Comparison of ENCODE assay signal across 1 fruit fly cellular context in genomic region chr3R:7999530-8000116, dm6.
TF ChIP-seq lines count a peak whose summit lies in the region.

TSS of gene PIG-H (plus strand) at chr3R:7999832.

TF ChIP-seq in whole organism, embryonic, 481 proteins besides CTCF, POLR2A, EP300 and RAD21 (continued from another document):
- TF ChIP-seq Meics (GFP tag; optimal IDR thresholded peaks at IDR 0.05; lab: Kevin White, UChicago) (no peak), CG1603 (tag; optimal IDR thresholded peaks at IDR 0.05; lab: Kevin White, UChicago) (peak; percentile 5), Lhr (GFP tag; optimal IDR thresholded peaks at IDR 0.05; lab: Kevin White, UChicago) (peak; percentile 70), CG1602 (GFP tag; optimal IDR thresholded peaks at IDR 0.05; lab: Kevin White, UChicago) (peak; percentile 10), CG17361 (GFP tag; IDR thresholded peaks at IDR 0.05; lab: Robert Waterston, UW) (peak; percentile 56; the same call in 2 of the 3 replicates), CG15514 (GFP tag; optimal IDR thresholded peaks at IDR 0.05; lab: Kevin White, UChicago) (peak; percentile 5), tx (GFP tag; optimal IDR thresholded peaks at IDR 0.05; lab: Kevin White, UChicago) (no peak), CG34376 (GFP tag; optimal IDR thresholded peaks at IDR 0.05; lab: Kevin White, UChicago) (no peak), CG30403 (GFP tag; optimal IDR thresholded peaks at IDR 0.05; lab: Kevin White, UChicago) (peak; percentile 2), ssp (GFP tag; IDR thresholded peaks at IDR 0.05; lab: Robert Waterston, UW) (peak; percentile 93), CG10431 (GFP tag; optimal IDR thresholded peaks at IDR 0.05; lab: Kevin White, UChicago) (peak; percentile 53), Hsf (GFP tag; optimal IDR thresholded peaks at IDR 0.05; lab: Kevin White, UChicago) (peak; percentile 9), CG7928 (GFP tag; optimal IDR thresholded peaks at IDR 0.05; lab: Kevin White, UChicago) (no peak), E2f2 (GFP tag; IDR thresholded peaks at IDR 0.05; lab: Robert Waterston, UW) (peak; percentile 96), CG10267 (tag; optimal IDR thresholded peaks at IDR 0.05; lab: Kevin White, UChicago) (peak; percentile 19), Pdp1 (GFP tag; optimal IDR thresholded peaks at IDR 0.05; lab: Kevin White, UChicago) (peak in 1 of 2 experiments; percentile 99), CG8924 (tag; optimal IDR thresholded peaks at IDR 0.05; lab: Kevin White, UChicago) (no peak), lilli (GFP tag; optimal IDR thresholded peaks at IDR 0.05; lab: Kevin White, UChicago) (peak; percentile 26), Abd-B (GFP tag; optimal IDR thresholded peaks at IDR 0.05; lab: Kevin White, UChicago) (peak; percentile 11), CG2199 (GFP tag; IDR thresholded peaks at IDR 0.05; lab: Robert Waterston, UW) (no peak), Dp (GFP tag; optimal IDR thresholded peaks at IDR 0.05; lab: Kevin White, UChicago) (peak; percentile 95), Mrtf (GFP tag; IDR thresholded peaks at IDR 0.05; lab: Robert Waterston, UW) (no peak), Sry-β (GFP tag; optimal IDR thresholded peaks at IDR 0.05; lab: Kevin White, UChicago) (peak; percentile 9), CG9797 (GFP tag; optimal IDR thresholded peaks at IDR 0.05; lab: Kevin White, UChicago) (peak; percentile 65), sens (GFP tag; lab: Kevin White, UChicago) (peak; percentile 51), MESR4 (GFP tag; optimal IDR thresholded peaks at IDR 0.05; lab: Kevin White, UChicago) (peak; percentile 52), CG17829 (tag; optimal IDR thresholded peaks at IDR 0.05; lab: Kevin White, UChicago) (peak; percentile 32), Med (GFP tag; lab: Kevin White, UChicago) (peak; percentile 59), CG13424 (tag; optimal IDR thresholded peaks at IDR 0.05; lab: Kevin White, UChicago) (peak; percentile 6), CG12391 (tag; optimal IDR thresholded peaks at IDR 0.05; lab: Kevin White, UChicago) (peak; percentile 20), Gug (GFP tag; IDR thresholded peaks at IDR 0.05; lab: Robert Waterston, UW) (no peak), CG3995 (GFP tag; optimal IDR thresholded peaks at IDR 0.05; lab: Kevin White, UChicago) (peak; percentile 37), pfk (GFP tag; optimal IDR thresholded peaks at IDR 0.05; lab: Kevin White, UChicago) (no peak), Dip3 (GFP tag; optimal IDR thresholded peaks at IDR 0.05; lab: Kevin White, UChicago) (no peak), stwl (tag; optimal IDR thresholded peaks at IDR 0.05; lab: Kevin White, UChicago) (peak; percentile 28), Atf3 (GFP tag; optimal IDR thresholded peaks at IDR 0.05; lab: Kevin White, UChicago) (no peak), CG17359 (tag; optimal IDR thresholded peaks at IDR 0.05; lab: Kevin White, UChicago) (no peak), gfzf (GFP tag; optimal IDR thresholded peaks at IDR 0.05; lab: Kevin White, UChicago) (peak; percentile 73), lola (GFP tag; optimal IDR thresholded peaks at IDR 0.05; lab: Kevin White, UChicago) (peak in 1 of 3 experiments; percentile 22), grau (tag; optimal IDR thresholded peaks at IDR 0.05; lab: Kevin White, UChicago) (peak; percentile 20), CG7357 (GFP tag; IDR thresholded peaks at IDR 0.05; lab: Robert Waterston, UW) (peak; percentile 88), CoRest (tag; optimal IDR thresholded peaks at IDR 0.05; lab: Kevin White, UChicago) (peak; percentile 43), YL-1 (GFP tag; optimal IDR thresholded peaks at IDR 0.05; lab: Kevin White, UChicago) (peak; percentile 74), CG2678 (tag; optimal IDR thresholded peaks at IDR 0.05; lab: Kevin White, UChicago) (peak; percentile 14), CG31441 (GFP tag; IDR thresholded peaks at IDR 0.05; lab: Robert Waterston, UW) (peak; percentile 40; the same call in 1 of the 2 replicates), sd (tag; optimal IDR thresholded peaks at IDR 0.05; lab: Kevin White, UChicago) (peak; percentile 74), BEAF-32 (GFP tag; optimal IDR thresholded peaks at IDR 0.05; lab: Kevin White, UChicago) (peak; percentile 35), seq (GFP tag; IDR thresholded peaks at IDR 0.05; lab: Robert Waterston, UW) (no peak), CG12659 (GFP tag; optimal IDR thresholded peaks at IDR 0.05; lab: Kevin White, UChicago) (peak; percentile 50), row (GFP tag; IDR thresholded peaks at IDR 0.05; lab: Robert Waterston, UW) (peak; percentile 46; the same call in 1 of the 3 replicates), trem (tag; optimal IDR thresholded peaks at IDR 0.05; lab: Kevin White, UChicago) (peak; percentile 40), CG2120 (GFP tag; optimal IDR thresholded peaks at IDR 0.05; lab: Kevin White, UChicago) (peak; percentile 4), CG2116 (GFP tag; optimal IDR thresholded peaks at IDR 0.05; lab: Kevin White, UChicago) (peak; percentile 24), pzg (GFP tag; optimal IDR thresholded peaks at IDR 0.05; lab: Kevin White, UChicago) (peak; percentile 60), CG7372 (GFP tag; IDR thresholded peaks at IDR 0.05; lab: Robert Waterston, UW) (no peak), phol (tag; optimal IDR thresholded peaks at IDR 0.05; lab: Kevin White, UChicago) (peak; percentile 54), CG9437 (GFP tag; optimal IDR thresholded peaks at IDR 0.05; lab: Kevin White, UChicago) (no peak), CG15601 (tag; optimal IDR thresholded peaks at IDR 0.05; lab: Kevin White, UChicago) (peak; percentile 44), CG3847 (GFP tag; IDR thresholded peaks at IDR 0.05; lab: Robert Waterston, UW) (0 out of 2 replicates have a peak, but pooled peaks have one; percentile 33), Opbp (GFP tag; IDR thresholded peaks at IDR 0.05; lab: Robert Waterston, UW; ENCODE audit: partially characterized antibody) (no peak), MBD-R2 (GFP tag; IDR thresholded peaks at IDR 0.05; lab: Robert Waterston, UW) (peak; percentile 56; the same call in 1 of the 2 replicates)
